Fruit fly (Drosophila melanogaster) whole organism, embryonic: ENCODE results near the gene Rpn11.

Experiments
- Atf-2 ChIP-seq: fragments of 200-800 bp; sonication (Bioruptor generic); optimal IDR thresholded peaks from 2 replicates; lab custom pipeline; 2016; ENCODE audit warnings: missing biosample characterization, missing genetic modification characterization
- Awh ChIP-seq: fragments of 200-800 bp; sonication (Bioruptor generic); IDR thresholded peaks from 2 replicates; pipeline ENCODE4, ENCODE4 v1.3.6; 2022; ENCODE audit warnings: missing biosample characterization, missing genetic modification characterization
- CG10366 ChIP-seq: fragments of 200-800 bp; sonication (Bioruptor generic); IDR thresholded peaks from 2 replicates; pipeline ENCODE4 v1.3.6; 2022; ENCODE audit warnings: missing biosample characterization, missing genetic modification characterization
- CG11085 ChIP-seq: fragments of 200-800 bp; sonication (Bioruptor generic); IDR thresholded peaks from 2 replicates; pipeline ENCODE4 v1.3.6; 2022; ENCODE audit warnings: missing biosample characterization, missing genetic modification characterization
- CG11398 ChIP-seq: fragments of 200-800 bp; sonication (Bioruptor generic); optimal IDR thresholded peaks from 2 replicates; lab custom pipeline; 2016; ENCODE audit warnings: missing biosample characterization, missing genetic modification characterization
- CG12155 ChIP-seq: fragments of 200-800 bp; sonication (Bioruptor generic); optimal IDR thresholded peaks from 3 replicates; lab custom pipeline; 2016; ENCODE audit warnings: missing biosample characterization, missing genetic modification characterization
- CG12391 ChIP-seq: fragments of 200-800 bp; sonication (Bioruptor generic); optimal IDR thresholded peaks from 3 replicates; lab custom pipeline; 2018; ENCODE audit warnings: missing biosample characterization, mild to moderate bottlenecking, missing genetic modification characterization, moderate library complexity
- CG12744 ChIP-seq: fragments of 200-800 bp; sonication (Bioruptor generic); optimal IDR thresholded peaks from 2 replicates; lab custom pipeline; 2016; ENCODE audit warnings: missing biosample characterization, missing genetic modification characterization
- CG14050 ChIP-seq: fragments of 200-800 bp; sonication (Bioruptor generic); IDR thresholded peaks from 3 replicates; pipeline ENCODE4 v1.3.6; 2022; ENCODE audit warnings: missing biosample characterization, missing genetic modification characterization
- CG14860 ChIP-seq: fragments of 200-800 bp; sonication (Bioruptor generic); IDR thresholded peaks from 3 replicates; pipeline ENCODE4 v1.3.6; 2022; ENCODE audit warnings: missing biosample characterization, missing genetic modification characterization; ENCODE audit not compliant: partially characterized antibody
- CG14965 ChIP-seq: fragments of 200-800 bp; sonication (Bioruptor generic); optimal IDR thresholded peaks from 2 replicates; lab custom pipeline; 2016; ENCODE audit warnings: missing biosample characterization, missing genetic modification characterization, borderline replicate concordance
- CG15011 ChIP-seq: fragments of 200-800 bp; sonication (Bioruptor generic); optimal IDR thresholded peaks from 3 replicates; lab custom pipeline; 2018; ENCODE audit warnings: missing biosample characterization, mild to moderate bottlenecking, missing genetic modification characterization
- CG15073 ChIP-seq: fragments of 200-800 bp; sonication (Bioruptor generic); optimal IDR thresholded peaks from 2 replicates; lab custom pipeline; 2016; ENCODE audit warnings: missing biosample characterization, missing genetic modification characterization
- CG15514 ChIP-seq: fragments of 200-800 bp; sonication (Bioruptor generic); optimal IDR thresholded peaks from 3 replicates; lab custom pipeline; 2017; ENCODE audit warnings: missing biosample characterization, missing genetic modification characterization, mild to moderate bottlenecking, moderate library complexity, missing genetic modification reagents
- CG16813 ChIP-seq: fragments of 200-800 bp; sonication (Bioruptor generic); IDR thresholded peaks from 3 replicates; pipeline ENCODE4 v1.3.6; 2022; ENCODE audit warnings: missing biosample characterization, missing genetic modification characterization; ENCODE audit not compliant: partially characterized antibody
- CG17186 ChIP-seq: fragments of 200-800 bp; sonication (Bioruptor generic); optimal IDR thresholded peaks from 3 replicates; lab custom pipeline; 2017; ENCODE audit warnings: missing biosample characterization, missing genetic modification reagents, missing genetic modification characterization
- CG17385 ChIP-seq: fragments of 200-800 bp; sonication (Bioruptor generic); optimal IDR thresholded peaks from 3 replicates; lab custom pipeline; 2018; ENCODE audit warnings: missing biosample characterization, mild to moderate bottlenecking, missing genetic modification characterization
- CG17829 ChIP-seq: fragments of 200-800 bp; optimal IDR thresholded peaks from 2 replicates; lab custom pipeline; 2019; ENCODE audit warnings: missing biosample characterization, mild to moderate bottlenecking, missing genetic modification characterization, moderate library complexity
- CG2712 ChIP-seq: fragments of 200-800 bp; optimal IDR thresholded peaks from 3 replicates; lab custom pipeline; 2019; ENCODE audit warnings: missing biosample characterization, mild to moderate bottlenecking, missing genetic modification characterization, moderate library complexity
- CG30403 ChIP-seq: fragments of 200-800 bp; sonication (Bioruptor generic); optimal IDR thresholded peaks from 3 replicates; lab custom pipeline; 2016; ENCODE audit warnings: missing biosample characterization, missing genetic modification characterization
- CG32767 ChIP-seq: fragments of 200-800 bp; sonication (Bioruptor generic); IDR thresholded peaks from 2 replicates; pipeline ENCODE4 v1.3.6; 2022; ENCODE audit warnings: missing biosample characterization, missing genetic modification characterization
- CG3838 ChIP-seq: fragments of 200-800 bp; sonication (Bioruptor generic); optimal IDR thresholded peaks from 3 replicates; lab custom pipeline; 2016; ENCODE audit warnings: missing biosample characterization, missing genetic modification characterization
- CG6689 ChIP-seq: fragments of 200-800 bp; sonication (Bioruptor generic); IDR thresholded peaks from 2 replicates; pipeline ENCODE4 v1.3.6; 2022; ENCODE audit warnings: missing biosample characterization, missing genetic modification characterization
- CG8089 ChIP-seq: fragments of 200-800 bp; sonication (Bioruptor generic); optimal IDR thresholded peaks from 3 replicates; lab custom pipeline; 2016; ENCODE audit warnings: missing biosample characterization, missing genetic modification characterization
- Eip74EF ChIP-seq, 2 experiments: fragments of 200-800 bp in 1 of 2; fragments of >200 bp in 1 of 2; sonication (Bioruptor generic) in 1 of 2; optimal IDR thresholded peaks; 2 replicates each; lab custom pipeline; 2017 to 2019; ENCODE audit warnings: missing biosample characterization in 2 of 2, missing genetic modification characterization in 2 of 2, mild to moderate bottlenecking in 1 of 2, moderate library complexity in 1 of 2
- Fer3 ChIP-seq: fragments of 200-800 bp; sonication (Bioruptor generic); optimal IDR thresholded peaks from 2 replicates; lab custom pipeline; 2018; ENCODE audit warnings: missing biosample characterization, mild to moderate bottlenecking, missing genetic modification characterization, moderate library complexity
- GATAe ChIP-seq: fragments of 200-800 bp; sonication (Bioruptor generic); conservative IDR thresholded peaks from 2 replicates; pipeline ENCODE4 v1.3.6; 2022; ENCODE audit warnings: missing biosample characterization, missing genetic modification characterization
- Hmr ChIP-seq: fragments of 200-800 bp; sonication (Bioruptor generic); optimal IDR thresholded peaks from 3 replicates; lab custom pipeline; 2017; ENCODE audit warnings: mild to moderate bottlenecking, missing biosample characterization, missing genetic modification reagents, missing genetic modification characterization
- MTF-1 ChIP-seq: fragments of 200-800 bp; sonication (Bioruptor generic); optimal IDR thresholded peaks from 2 replicates; lab custom pipeline; 2018; ENCODE audit warnings: missing biosample characterization, mild to moderate bottlenecking, missing genetic modification characterization, borderline replicate concordance
- Meics ChIP-seq: fragments of 200-800 bp; sonication (Bioruptor generic); optimal IDR thresholded peaks from 2 replicates; lab custom pipeline; 2017; ENCODE audit warnings: missing biosample characterization, mild to moderate bottlenecking, missing genetic modification characterization
- Mes4 ChIP-seq: fragments of 200-800 bp; sonication (Bioruptor generic); optimal IDR thresholded peaks from 2 replicates; lab custom pipeline; 2016; ENCODE audit warnings: missing biosample characterization, missing genetic modification characterization
- Mrtf ChIP-seq: fragments of 200-800 bp; sonication (Bioruptor generic); IDR thresholded peaks from 3 replicates; pipeline ENCODE4 v1.3.6; 2022; ENCODE audit warnings: missing biosample characterization, missing genetic modification characterization
- Nf-YC ChIP-seq: fragments of 200-800 bp; optimal IDR thresholded peaks from 3 replicates; lab custom pipeline; 2019; ENCODE audit warnings: missing biosample characterization, mild to moderate bottlenecking, missing genetic modification characterization, moderate library complexity
- Poxn ChIP-seq: fragments of 200-800 bp; sonication (Bioruptor generic); IDR thresholded peaks from 2 replicates; pipeline ENCODE4 v1.3.6; 2022; ENCODE audit warnings: missing biosample characterization, missing genetic modification characterization
- Spps ChIP-seq: fragments of 200-800 bp; sonication (Bioruptor generic); optimal IDR thresholded peaks from 2 replicates; lab custom pipeline; 2018; ENCODE audit warnings: missing biosample characterization, mild to moderate bottlenecking, missing genetic modification characterization
- Xbp1 ChIP-seq: fragments of 200-800 bp; sonication (Bioruptor generic); optimal IDR thresholded peaks from 3 replicates; lab custom pipeline; 2016; ENCODE audit warnings: missing biosample characterization, mild to moderate bottlenecking, missing genetic modification characterization
- bcd ChIP-seq: fragments of 200-800 bp; sonication (Bioruptor generic); optimal IDR thresholded peaks from 2 replicates; lab custom pipeline; 2017; ENCODE audit warnings: missing biosample characterization, mild to moderate bottlenecking, missing genetic modification characterization
- cas ChIP-seq: fragments of 200-800 bp; sonication (Bioruptor generic); IDR thresholded peaks from 2 replicates; pipeline ENCODE4 v1.3.6; 2022; ENCODE audit warnings: missing biosample characterization, missing genetic modification characterization
- cg ChIP-seq: fragments of 200-800 bp; sonication (Bioruptor generic); optimal IDR thresholded peaks from 3 replicates; lab custom pipeline; 2019; ENCODE audit warnings: missing biosample characterization, mild to moderate bottlenecking, missing genetic modification characterization, moderate library complexity
- hth ChIP-seq: fragments of >200 bp; optimal IDR thresholded peaks from 2 replicates; lab custom pipeline; 2017; ENCODE audit warnings: inconsistent platforms
- knrl ChIP-seq: fragments of 200-800 bp; sonication (Bioruptor generic); IDR thresholded peaks from 3 replicates; pipeline ENCODE4 v1.3.6; 2022; ENCODE audit warnings: missing biosample characterization, missing genetic modification characterization; ENCODE audit not compliant: partially characterized antibody
- lmd ChIP-seq: fragments of 200-800 bp; sonication (Bioruptor generic); IDR thresholded peaks from 2 replicates; pipeline ENCODE4 v1.3.6; 2022; ENCODE audit warnings: missing biosample characterization, missing genetic modification characterization
- lola ChIP-seq, 3 experiments: fragments of >200 bp in 2 of 3; fragments of 200-800 bp in 1 of 3; sonication (Bioruptor generic) in 1 of 3; optimal IDR thresholded peaks; 2 replicates each; lab custom pipeline; 2017 to 2019; ENCODE audit warnings: missing biosample characterization in 3 of 3, missing genetic modification characterization in 3 of 3, mild to moderate bottlenecking in 1 of 3, moderate library complexity in 1 of 3
- nerfin-1 ChIP-seq: fragments of 200-800 bp; sonication (Bioruptor generic); optimal IDR thresholded peaks from 3 replicates; lab custom pipeline; 2019; ENCODE audit warnings: missing biosample characterization, mild to moderate bottlenecking, missing genetic modification characterization, moderate library complexity
- sima ChIP-seq: fragments of 200-800 bp; sonication (Bioruptor generic); optimal IDR thresholded peaks from 2 replicates; lab custom pipeline; 2016; ENCODE audit warnings: missing biosample characterization, missing genetic modification characterization
- ssp ChIP-seq: fragments of 200-800 bp; sonication (Bioruptor generic); IDR thresholded peaks from 2 replicates; pipeline ENCODE4 v1.3.6; 2022; ENCODE audit warnings: missing biosample characterization, missing genetic modification characterization
- trem ChIP-seq: fragments of 200-800 bp; optimal IDR thresholded peaks from 3 replicates; lab custom pipeline; 2019; ENCODE audit warnings: missing biosample characterization, mild to moderate bottlenecking, missing genetic modification characterization, moderate library complexity
- unc-4 ChIP-seq: fragments of 200-800 bp; sonication (Bioruptor generic); IDR thresholded peaks from 2 replicates; pipeline ENCODE4 v1.3.6; 2022; ENCODE audit warnings: missing biosample characterization, missing genetic modification characterization; ENCODE audit not compliant: partially characterized antibody
- zen2 ChIP-seq: fragments of 200-800 bp; sonication (Bioruptor generic); IDR thresholded peaks from 3 replicates; pipeline ENCODE4 v1.3.6; 2022; ENCODE audit warnings: missing biosample characterization, missing genetic modification characterization; ENCODE audit not compliant: partially characterized antibody

The Rpn11 gene

DNA sequence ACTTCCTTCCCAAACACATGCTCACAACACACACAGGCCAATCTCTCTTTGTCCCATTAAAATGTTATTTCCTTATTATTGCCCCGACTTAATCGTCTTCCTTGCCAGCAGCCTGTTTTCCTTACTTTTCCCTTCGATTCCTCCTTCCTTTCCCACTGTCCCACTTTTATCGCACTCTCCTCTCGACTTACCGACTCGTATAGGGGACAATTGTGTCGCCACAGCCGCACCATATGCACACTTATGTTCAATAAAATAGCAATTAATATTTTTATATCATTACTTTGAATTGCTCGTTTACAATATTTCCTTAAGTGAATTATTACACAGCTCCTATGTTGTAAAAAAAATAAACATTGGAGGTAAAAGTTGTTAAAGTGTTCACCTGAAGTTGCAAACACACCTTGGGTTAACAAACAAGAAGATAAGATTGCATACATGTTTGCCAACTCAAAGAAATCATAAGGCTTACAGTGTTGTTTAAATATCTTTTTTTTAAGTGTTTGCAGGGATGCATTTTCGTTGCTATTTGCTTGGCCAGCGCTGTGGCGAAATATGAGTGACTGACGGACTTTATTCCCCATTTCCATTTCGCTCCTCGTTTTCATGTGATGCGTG is 27.4 kb upstream of the Rpn11 start (continued):
- TF ChIP-seq bcd (GFP tag; lab: Kevin White, UChicago) (peak; percentile 72), CG15073 (peak; percentile 13), Spps (tag; lab: Kevin White, UChicago) (peak; percentile 2), sima (GFP tag; lab: Kevin White, UChicago) (peak; percentile 26), trem (tag; lab: Kevin White, UChicago) (peak; percentile 67), CG15011 (GFP tag; lab: Kevin White, UChicago) (peak; percentile 63), CG14860 (GFP tag; lab: Robert Waterston, UW) (no peak), Eip74EF (GFP tag; optimal IDR thresholded peaks at IDR 0.05; lab: Kevin White, UChicago) (peak in 1 of 2 experiments; percentile 87), CG12155 (GFP tag; lab: Kevin White, UChicago) (peak; percentile 53), CG6689 (peak; percentile 73), Mrtf (no peak; the same call in 2 of the 3 replicates), nerfin-1 (tag; lab: Kevin White, UChicago) (peak; percentile 76), knrl (no peak), CG17385 (GFP tag; lab: Kevin White, UChicago) (peak; percentile 80), CG16813 (no peak), CG12391 (tag; lab: Kevin White, UChicago) (peak; percentile 82), CG8089 (peak; percentile 58), CG17186 (GFP tag; lab: Kevin White, UChicago) (peak; percentile 10), Atf-2 (GFP tag; lab: Kevin White, UChicago) (peak; percentile 62), zen2 (GFP tag; lab: Robert Waterston, UW) (no peak), hth (no peak), CG14050 (GFP tag; lab: Robert Waterston, UW) (peak; percentile 26; the same call in 1 of the 3 replicates), Xbp1 (GFP tag; lab: Kevin White, UChicago) (peak; percentile 77), ssp (GFP tag; lab: Robert Waterston, UW) (no peak; the same call in 1 of the 2 replicates), CG30403 (peak; percentile 84), CG2712 (tag; lab: Kevin White, UChicago) (peak; percentile 83), Fer3 (peak; percentile 71), cg (GFP tag; lab: Kevin White, UChicago) (no peak), MTF-1 (peak; percentile 32), CG14965 (peak; percentile 14), GATAe (GFP tag; lab: Robert Waterston, UW) (no peak), lmd (GFP tag; lab: Robert Waterston, UW) (peak; percentile 68), CG12744 (GFP tag; lab: Kevin White, UChicago) (peak; percentile 53), Mes4 (GFP tag; lab: Kevin White, UChicago) (peak; percentile 74), unc-4 (GFP tag; lab: Robert Waterston, UW) (no peak), lola (GFP tag; optimal IDR thresholded peaks at IDR 0.05; lab: Kevin White, UChicago) (peak in 1 of 3 experiments; percentile 67), CG3838 (GFP tag; lab: Kevin White, UChicago) (peak; percentile 47), CG17829 (tag; lab: Kevin White, UChicago) (peak; percentile 78), CG10366 (GFP tag; lab: Robert Waterston, UW) (peak; percentile 36; the same call in 1 of the 2 replicates), Nf-YC (peak; percentile 67), CG15514 (peak; percentile 63), CG11398 (GFP tag; lab: Kevin White, UChicago) (peak; percentile 43), CG11085 (0 out of 2 replicates have a peak, but pooled peaks have one; percentile 7), CG32767 (GFP tag; lab: Robert Waterston, UW) (peak; percentile 62), Poxn (GFP tag; lab: Robert Waterston, UW) (no peak), Hmr (GFP tag; lab: Kevin White, UChicago) (peak; percentile 78), Meics (GFP tag; lab: Kevin White, UChicago) (peak; percentile 83), Awh (peak; percentile 65; the same call in 1 of the 2 replicates), cas (no peak)
